Worm (Caenorhabditis elegans): Measurements from ENCODE around the gene ZC373.3.

DNA sequence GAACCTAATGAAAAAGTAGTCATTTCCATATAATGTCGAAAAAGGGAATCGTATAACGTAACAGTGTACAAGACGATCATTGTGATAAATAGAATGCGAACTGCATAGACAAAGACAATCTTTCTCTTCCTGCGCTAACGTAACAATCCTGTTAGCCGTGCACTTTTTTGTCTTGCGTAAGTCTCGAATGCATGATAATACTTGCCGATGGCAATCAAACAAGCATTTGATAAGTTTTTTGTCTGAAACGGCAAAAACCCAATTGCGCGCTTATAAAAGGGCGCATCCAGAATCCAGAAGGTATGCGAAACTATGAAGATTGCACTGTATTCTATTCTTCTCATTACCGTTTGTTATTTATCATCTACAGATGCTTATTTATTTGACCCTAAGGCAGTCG lies 14.7 kb downstream of the ZC373.3 start, which contains the start of gene dao-4:
- TF ChIP-seq ztf-11 (tag; optimal IDR thresholded peaks at IDR 0.05): no peak
- no peak for TF ChIP-seq irx-1 (tag; optimal IDR thresholded peaks at IDR 0.05)
- TF ChIP-seq nhr-237 (tag; optimal IDR thresholded peaks at IDR 0.05): no peak
- TF ChIP-seq ceh-82 (tag; optimal IDR thresholded peaks at IDR 0.05): no peak
- no peak for TF ChIP-seq vab-15 (tag; optimal IDR thresholded peaks at IDR 0.05)
- no peak for TF ChIP-seq zag-1 (tag; optimal IDR thresholded peaks at IDR 0.05)
- no peak for TF ChIP-seq lin-39 (tag; optimal IDR thresholded peaks at IDR 0.05)
- TF ChIP-seq fkh-10 (GFP tag; optimal IDR thresholded peaks at IDR 0.05): no peak
- TF ChIP-seq tbx-2 (tag; optimal IDR thresholded peaks at IDR 0.05): no peak
- TF ChIP-seq Y116A8C.19 (tag; optimal IDR thresholded peaks at IDR 0.05; ENCODE audit: borderline replicate concordance): no peak
- TF ChIP-seq swsn-7 (tag; optimal IDR thresholded peaks at IDR 0.05): no peak
- TF ChIP-seq snu-23 (GFP tag; optimal IDR thresholded peaks at IDR 0.05): no peak
